Worm (Caenorhabditis elegans) whole organism, early embryonic: ENCODE measurements around the gene F29A7.8.

Experiments
- B0310.2 ChIP-seq: sonication (generic microtip); optimal IDR thresholded peaks from 2 replicates; lab custom pipeline; 2016; ENCODE audit warnings: mild to moderate bottlenecking, missing genetic modification characterization, missing compliant biosample characterization
- aly-1 ChIP-seq: sonication (generic microtip); optimal IDR thresholded peaks from 2 replicates; lab custom pipeline; 2016; ENCODE audit warnings: missing genetic modification characterization, missing compliant biosample characterization
- ama-1 ChIP-seq: fragments of 150-350 bp; optimal IDR thresholded peaks from 2 replicates; lab custom pipeline; 2014
- ets-7 ChIP-seq: sonication (generic microtip); optimal IDR thresholded peaks from 2 replicates; lab custom pipeline; 2016; ENCODE audit warnings: missing genotype, missing genetic modification characterization, missing compliant biosample characterization
- flt-1 ChIP-seq: fragments of 200-800 bp; sonication (Bioruptor generic); IDR thresholded peaks from 2 replicates; pipeline ENCODE4 v1.3.6; 2022; ENCODE audit warnings: missing genetic modification characterization, missing compliant biosample characterization
- hmg-4 ChIP-seq: fragments of 200-800 bp; sonication (Bioruptor generic); optimal IDR thresholded peaks from 2 replicates; lab custom pipeline; 2018; ENCODE audit warnings: mild to moderate bottlenecking, missing genetic modification characterization, missing compliant biosample characterization
- hnd-1 ChIP-seq: sonication (generic microtip); optimal IDR thresholded peaks from 2 replicates; lab custom pipeline; 2016; ENCODE audit warnings: missing genetic modification characterization, missing compliant biosample characterization
- sea-1 ChIP-seq: fragments of 200-800 bp; sonication (Bioruptor generic); conservative IDR thresholded peaks from 2 replicates; pipeline ENCODE4 v1.3.6; 2022; ENCODE audit warnings: missing genetic modification characterization, missing compliant biosample characterization
- tbx-11 ChIP-seq: fragments of 200-800 bp; sonication (Bioruptor generic); IDR thresholded peaks from 2 replicates; pipeline ENCODE4 v1.3.6; 2022; ENCODE audit warnings: missing genetic modification characterization, missing compliant biosample characterization
- tra-4 ChIP-seq: sonication (generic microtip); optimal IDR thresholded peaks from 2 replicates; lab custom pipeline; 2017; ENCODE audit warnings: missing genetic modification characterization, missing compliant biosample characterization

ce11 chrII:2801764-2802163, 43.9 kb upstream of the F29A7.8 start:
- no peak for TF ChIP-seq ama-1 (lab: Kevin White, UChicago)
- TF ChIP-seq hnd-1 (tag; lab: Kevin White, UChicago) = no peak
- no peak for TF ChIP-seq ets-7 (tag; lab: Kevin White, UChicago)
- TF ChIP-seq B0310.2 = no peak
- no peak for TF ChIP-seq flt-1
- TF ChIP-seq tra-4 (tag; lab: Kevin White, UChicago) = no peak
- TF ChIP-seq hmg-4 (GFP tag; lab: Kevin White, UChicago) = no peak
- TF ChIP-seq sea-1 (GFP tag; lab: Robert Waterston, UW) = no peak
- TF ChIP-seq aly-1 (tag; lab: Kevin White, UChicago) = no peak
- TF ChIP-seq tbx-11 (GFP tag; lab: Robert Waterston, UW) = no peak
